Worm (Caenorhabditis elegans) whole organism, mixed stage, embryonic: Measurements from ENCODE around the gene nhr-40.

ENCODE experiments used
- ceh-39 ChIP-seq: fragments of 150-350 bp; optimal IDR thresholded peaks from 2 replicates; lab custom pipeline; 2014; ENCODE audit warnings: missing biosample characterization, missing genetic modification characterization
- elt-3 ChIP-seq: fragments of 150-350 bp; optimal IDR thresholded peaks from 2 replicates; lab custom pipeline; 2014; ENCODE audit warnings: missing biosample characterization, missing genetic modification characterization
- mls-2 ChIP-seq: sonication (generic microtip); optimal IDR thresholded peaks from 2 replicates; lab custom pipeline; 2016; ENCODE audit warnings: mild to moderate bottlenecking, missing genetic modification characterization, moderate library complexity, missing compliant biosample characterization
- nhr-12 ChIP-seq: fragments of 150-350 bp; optimal IDR thresholded peaks from 2 replicates; lab custom pipeline; 2014; ENCODE audit warnings: missing biosample characterization, missing genetic modification characterization
- nhr-237 ChIP-seq: fragments of 150-350 bp; optimal IDR thresholded peaks from 2 replicates; lab custom pipeline; 2014; ENCODE audit warnings: missing biosample characterization, missing genetic modification characterization
- nhr-28 ChIP-seq: fragments of 150-350 bp; optimal IDR thresholded peaks from 2 replicates; lab custom pipeline; 2014; ENCODE audit warnings: missing biosample characterization, missing genetic modification characterization
- pha-4 ChIP-seq: fragments of 150-350 bp; optimal IDR thresholded peaks from 2 replicates; lab custom pipeline; 2018; ENCODE audit warnings: missing biosample characterization, missing genetic modification reagents, missing genetic modification characterization
- snpc-4 ChIP-seq: fragments of 150-350 bp; optimal IDR thresholded peaks from 2 replicates; lab custom pipeline; 2014; ENCODE audit warnings: missing biosample characterization, missing genetic modification characterization
- tbx-8 ChIP-seq: fragments of 200-800 bp; sonication (Bioruptor generic); optimal IDR thresholded peaks from 2 replicates; lab custom pipeline; 2018; ENCODE audit warnings: mild to moderate bottlenecking, missing genetic modification characterization, moderate library complexity, missing compliant biosample characterization

DNA sequence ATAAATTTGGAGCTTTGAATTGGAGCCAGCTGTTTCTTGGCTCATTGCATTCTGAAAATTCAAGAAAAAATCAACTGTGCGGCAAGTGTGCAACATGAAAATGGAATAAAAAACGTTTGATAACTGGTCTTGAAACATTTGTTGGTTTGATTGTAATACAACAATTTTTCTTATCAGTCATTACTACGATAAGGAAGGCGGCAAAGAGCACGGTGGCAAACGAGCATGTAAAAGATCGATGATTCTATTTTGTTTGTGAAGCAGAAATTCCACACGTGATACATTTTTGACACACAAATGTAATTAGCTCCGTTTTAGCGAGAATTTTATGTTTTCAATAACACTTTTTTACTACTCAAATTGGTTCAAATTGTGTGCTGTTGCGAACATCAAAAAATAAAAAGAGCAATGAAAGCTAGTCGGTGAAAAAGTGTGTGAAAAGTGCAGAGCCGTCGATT lies 13.2 kb upstream of the nhr-40 start, which contains the start of gene H01M10.1:
- TF ChIP-seq ceh-39 (tag; lab: Kevin White, UChicago), result no peak
- no peak for TF ChIP-seq elt-3
- no peak for TF ChIP-seq pha-4 (tag; lab: Kevin White, UChicago)
- TF ChIP-seq snpc-4 (tag; lab: Kevin White, UChicago), result no peak
- no peak for TF ChIP-seq nhr-237 (tag; lab: Kevin White, UChicago)
- no peak for TF ChIP-seq nhr-12 (tag; lab: Kevin White, UChicago)
- TF ChIP-seq tbx-8, result no peak
- no peak for TF ChIP-seq mls-2 (tag; lab: Kevin White, UChicago)
- no peak for TF ChIP-seq nhr-28
